Fruit fly (Drosophila melanogaster): Measurements from ENCODE around the gene CtsB.

- no peak for TF ChIP-seq EcR (GFP tag; optimal IDR thresholded peaks at IDR 0.05)
- no peak for TF ChIP-seq psq (optimal IDR thresholded peaks at IDR 0.05)
Measured at dm6 chrX:13758989-13759549, 22.9 kb downstream of the CtsB start, which contains the start of gene Yp3.
